Worm (Caenorhabditis elegans): Measurements from ENCODE around the gene hlh-30.

DNA sequence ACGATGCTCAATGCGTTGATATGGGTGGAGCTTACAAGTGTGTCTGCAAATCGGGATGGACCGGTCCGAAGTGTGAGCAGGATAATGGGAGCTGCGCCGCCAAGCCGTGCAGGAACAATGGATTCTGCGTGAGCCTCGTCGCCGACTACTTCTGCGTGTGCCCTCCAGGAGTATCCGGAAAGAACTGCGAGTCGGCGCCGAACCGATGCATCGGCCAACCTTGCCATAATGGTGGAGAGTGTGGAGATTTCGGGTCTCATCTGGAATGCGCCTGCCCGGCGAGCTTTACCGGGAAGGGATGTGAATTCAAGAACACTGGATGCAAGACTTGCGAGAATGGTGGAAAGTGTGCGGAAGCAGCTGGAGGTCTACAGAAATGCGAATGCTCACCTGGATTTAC, 24.8 kb downstream of the hlh-30 start:
- TF ChIP-seq unc-62 (GFP tag; optimal IDR thresholded peaks at IDR 0.05) (no peak), lin-15B (tag; optimal IDR thresholded peaks at IDR 0.05) (no peak), ztf-4 (tag; optimal IDR thresholded peaks at IDR 0.05) (no peak), egl-27 (tag; optimal IDR thresholded peaks at IDR 0.05) (no peak), ceh-16 (tag; optimal IDR thresholded peaks at IDR 0.05) (no peak), ceh-9 (tag; optimal IDR thresholded peaks at IDR 0.05) (no peak), ceh-82 (tag; optimal IDR thresholded peaks at IDR 0.05) (no peak), zag-1 (tag; optimal IDR thresholded peaks at IDR 0.05) (no peak), elt-3 (tag; optimal IDR thresholded peaks at IDR 0.05) (no peak), elt-1 (tag; optimal IDR thresholded peaks at IDR 0.05) (no peak), nhr-77 (tag; optimal IDR thresholded peaks at IDR 0.05) (no peak), nhr-237 (tag; optimal IDR thresholded peaks at IDR 0.05) (no peak), nhr-76 (tag; optimal IDR thresholded peaks at IDR 0.05) (no peak), aly-2 (tag; optimal IDR thresholded peaks at IDR 0.05) (no peak)

All from whole organism, L3 larva.